Fruit fly (Drosophila melanogaster) S2 (cell line): ENCODE results near the gene shams.

Experiments
- CG8478 ChIP-seq: fragments of >200 bp; optimal IDR thresholded peaks from 2 replicates; lab custom pipeline; 2018
- CTCF ChIP-seq, 2 experiments: fragments of >200 bp; optimal IDR thresholded peaks; 2 replicates each; lab custom pipeline; 2018

DNA sequence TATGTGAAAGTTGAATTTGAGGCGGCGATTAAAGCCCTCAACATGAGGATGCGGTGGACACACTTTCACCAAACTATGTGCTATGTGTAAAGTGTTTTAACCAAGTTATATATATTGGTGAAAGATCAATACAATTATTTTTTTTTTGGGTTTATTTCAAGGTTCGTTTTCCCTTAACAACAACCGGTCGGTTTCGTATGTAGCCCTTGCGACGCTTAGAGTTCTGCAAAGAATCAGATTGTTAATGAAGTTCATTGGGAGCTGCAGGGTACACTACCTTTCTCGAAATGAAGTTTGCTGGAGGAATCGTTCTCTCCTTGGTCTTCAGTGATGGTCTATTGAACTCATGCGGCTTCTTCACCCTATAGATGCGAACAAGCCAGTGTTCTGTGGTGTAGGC is 7.6 kb downstream of the shams start:
- TF ChIP-seq CTCF (optimal IDR thresholded peaks at IDR 0.05; lab: Kevin White, UChicago) (no peak), CG8478 (lab: Kevin White, UChicago) (no peak)
